Fruit fly (Drosophila melanogaster) whole organism, embryonic: ENCODE results near the gene ebi.

ENCODE experiments used
- ATbp ChIP-seq: fragments of 200-800 bp; sonication (Bioruptor generic); optimal IDR thresholded peaks from 2 replicates; lab custom pipeline; 2017; ENCODE audit warnings: missing biosample characterization, mild to moderate bottlenecking, missing genetic modification characterization, missing genetic modification reagents
- Asciz ChIP-seq: fragments of 200-800 bp; sonication (Bioruptor generic); optimal IDR thresholded peaks from 2 replicates; lab custom pipeline; 2017; ENCODE audit warnings: missing biosample characterization, mild to moderate bottlenecking, missing genetic modification characterization, missing genetic modification reagents
- Atf6 ChIP-seq: fragments of 200-800 bp; sonication (Bioruptor generic); IDR thresholded peaks from 2 replicates; pipeline ENCODE4 v1.3.6; 2022; ENCODE audit warnings: missing biosample characterization, missing genetic modification characterization
- C15 ChIP-seq: fragments of 200-800 bp; sonication (Bioruptor generic); IDR thresholded peaks from 3 replicates; pipeline ENCODE4 v1.3.6; 2022; ENCODE audit warnings: missing biosample characterization, missing genetic modification characterization
- CG10147 ChIP-seq: fragments of 200-800 bp; sonication (Bioruptor generic); optimal IDR thresholded peaks from 2 replicates; lab custom pipeline; 2019; ENCODE audit warnings: missing biosample characterization, mild to moderate bottlenecking, missing genetic modification characterization, moderate library complexity
- CG10209 ChIP-seq: fragments of 200-800 bp; sonication (Bioruptor generic); optimal IDR thresholded peaks from 3 replicates; lab custom pipeline; 2017; ENCODE audit warnings: missing biosample characterization, mild to moderate bottlenecking, missing genetic modification characterization, missing genetic modification reagents
- CG10274 ChIP-seq: fragments of 200-800 bp; sonication (Bioruptor generic); optimal IDR thresholded peaks from 3 replicates; lab custom pipeline; 2017; ENCODE audit warnings: missing biosample characterization, mild to moderate bottlenecking, missing genetic modification characterization
- CG11398 ChIP-seq: fragments of 200-800 bp; sonication (Bioruptor generic); optimal IDR thresholded peaks from 2 replicates; lab custom pipeline; 2016; ENCODE audit warnings: missing biosample characterization, missing genetic modification characterization
- CG11504 ChIP-seq: fragments of 200-800 bp; sonication (Bioruptor generic); optimal IDR thresholded peaks from 3 replicates; lab custom pipeline; 2019; ENCODE audit warnings: missing biosample characterization, mild to moderate bottlenecking, missing genetic modification characterization, moderate library complexity
- CG12104 ChIP-seq: fragments of 200-800 bp; sonication (Bioruptor generic); optimal IDR thresholded peaks from 3 replicates; lab custom pipeline; 2016; ENCODE audit warnings: missing biosample characterization, missing genetic modification characterization
- CG12769 ChIP-seq: fragments of 200-800 bp; sonication (Bioruptor generic); optimal IDR thresholded peaks from 2 replicates; lab custom pipeline; 2019; ENCODE audit warnings: missing biosample characterization, mild to moderate bottlenecking, missing genetic modification characterization, moderate library complexity
- CG14860 ChIP-seq: fragments of 200-800 bp; sonication (Bioruptor generic); IDR thresholded peaks from 3 replicates; pipeline ENCODE4 v1.3.6; 2022; ENCODE audit warnings: missing biosample characterization, missing genetic modification characterization; ENCODE audit not compliant: partially characterized antibody
- CG15479 ChIP-seq: fragments of 200-800 bp; sonication (Bioruptor generic); optimal IDR thresholded peaks from 3 replicates; lab custom pipeline; 2019; ENCODE audit warnings: missing biosample characterization, mild to moderate bottlenecking, missing genetic modification characterization, moderate library complexity
- CG1603 ChIP-seq: fragments of 200-800 bp; sonication (Bioruptor generic); optimal IDR thresholded peaks from 2 replicates; lab custom pipeline; 2019; ENCODE audit warnings: missing biosample characterization, mild to moderate bottlenecking, missing genetic modification characterization, moderate library complexity
- CG18476 ChIP-seq: fragments of 200-800 bp; sonication (Bioruptor generic); optimal IDR thresholded peaks from 2 replicates; lab custom pipeline; 2016; ENCODE audit warnings: missing biosample characterization, mild to moderate bottlenecking, missing genetic modification characterization
- CG2202 ChIP-seq: fragments of 200-800 bp; sonication (Bioruptor generic); optimal IDR thresholded peaks from 2 replicates; lab custom pipeline; 2018; ENCODE audit warnings: missing biosample characterization, mild to moderate bottlenecking, missing genetic modification characterization
- CG2678 ChIP-seq: fragments of 200-800 bp; sonication (Bioruptor generic); optimal IDR thresholded peaks from 3 replicates; lab custom pipeline; 2019; ENCODE audit warnings: missing biosample characterization, mild to moderate bottlenecking, missing genetic modification characterization, moderate library complexity
- CG30431 ChIP-seq: fragments of 200-800 bp; sonication (Bioruptor generic); optimal IDR thresholded peaks from 2 replicates; lab custom pipeline; 2017; ENCODE audit warnings: missing biosample characterization, missing genetic modification characterization
- CG32772 ChIP-seq: fragments of 200-800 bp; sonication (Bioruptor generic); IDR thresholded peaks from 2 replicates; pipeline ENCODE4 v1.3.6; 2022; ENCODE audit warnings: missing biosample characterization, missing genetic modification characterization
- CG34224 ChIP-seq: fragments of 200-800 bp; sonication (Bioruptor generic); IDR thresholded peaks from 3 replicates; pipeline ENCODE4 v1.3.6; 2022; ENCODE audit warnings: missing biosample characterization, missing genetic modification characterization; ENCODE audit not compliant: partially characterized antibody
- CG6765 ChIP-seq: fragments of 200-800 bp; sonication (Bioruptor generic); optimal IDR thresholded peaks from 3 replicates; lab custom pipeline; 2017; ENCODE audit warnings: missing biosample characterization, mild to moderate bottlenecking, missing genetic modification characterization
- CG7745 ChIP-seq: fragments of 200-800 bp; sonication (Bioruptor generic); optimal IDR thresholded peaks from 2 replicates; lab custom pipeline; 2018; ENCODE audit warnings: missing biosample characterization, mild to moderate bottlenecking, missing genetic modification characterization, moderate library complexity
- CHES-1-like ChIP-seq: fragments of 200-800 bp; sonication (Bioruptor generic); optimal IDR thresholded peaks from 2 replicates; lab custom pipeline; 2016; ENCODE audit warnings: missing biosample characterization, missing genetic modification characterization
- D19B ChIP-seq: fragments of 200-800 bp; sonication (Bioruptor generic); optimal IDR thresholded peaks from 2 replicates; lab custom pipeline; 2017; ENCODE audit warnings: missing biosample characterization, mild to moderate bottlenecking, missing genetic modification characterization
- Deaf1 ChIP-seq: fragments of 200-800 bp; optimal IDR thresholded peaks from 3 replicates; lab custom pipeline; 2019; ENCODE audit warnings: missing biosample characterization, mild to moderate bottlenecking, missing genetic modification characterization, moderate library complexity
- Doc2 ChIP-seq: fragments of 200-800 bp; sonication (Bioruptor generic); IDR thresholded peaks from 2 replicates; pipeline ENCODE4 v1.3.6; 2022; ENCODE audit warnings: missing biosample characterization, missing genetic modification characterization
- Fer1 ChIP-seq: fragments of 200-800 bp; sonication (Bioruptor generic); optimal IDR thresholded peaks from 2 replicates; lab custom pipeline; 2017; ENCODE audit warnings: missing biosample characterization, mild to moderate bottlenecking, missing genetic modification characterization
- Hsf ChIP-seq: fragments of 200-800 bp; sonication (Bioruptor generic); optimal IDR thresholded peaks from 3 replicates; lab custom pipeline; 2016; ENCODE audit warnings: missing biosample characterization, missing genetic modification characterization
- MTF-1 ChIP-seq: fragments of 200-800 bp; sonication (Bioruptor generic); optimal IDR thresholded peaks from 2 replicates; lab custom pipeline; 2018; ENCODE audit warnings: missing biosample characterization, mild to moderate bottlenecking, missing genetic modification characterization, borderline replicate concordance
- NK7.1 ChIP-seq: fragments of 200-800 bp; sonication (Bioruptor generic); optimal IDR thresholded peaks from 3 replicates; lab custom pipeline; 2016; ENCODE audit warnings: missing biosample characterization, missing genetic modification characterization
- Sin3A ChIP-seq: fragments of >200 bp; optimal IDR thresholded peaks from 2 replicates; lab custom pipeline; 2018
- Tbp ChIP-seq: fragments of >200 bp; optimal IDR thresholded peaks from 2 replicates; lab custom pipeline; 2018; ENCODE audit warnings: missing biosample characterization, missing genetic modification characterization
- ash1 ChIP-seq: fragments of 200-800 bp; sonication (Bioruptor generic); optimal IDR thresholded peaks from 2 replicates; lab custom pipeline; 2018; ENCODE audit warnings: missing biosample characterization, mild to moderate bottlenecking, missing genetic modification characterization
- bsh ChIP-seq, 2 experiments: fragments of 200-800 bp; sonication (Bioruptor generic); optimal IDR thresholded peaks; 2 replicates each; lab custom pipeline; 2017 to 2018; ENCODE audit warnings: mild to moderate bottlenecking in 2 of 2, missing biosample characterization in 2 of 2, missing genetic modification characterization in 2 of 2, moderate library complexity in 1 of 2
- chif ChIP-seq, 2 experiments: fragments of 200-800 bp; sonication (Bioruptor generic); optimal IDR thresholded peaks; 3 replicates each; lab custom pipeline; 2016; ENCODE audit warnings: missing biosample characterization in 2 of 2, missing genetic modification characterization in 2 of 2
- crol ChIP-seq: fragments of 200-800 bp; sonication (Bioruptor generic); IDR thresholded peaks from 2 replicates; pipeline ENCODE4 v1.3.6; 2022; ENCODE audit warnings: missing biosample characterization, missing genetic modification characterization
- exex ChIP-seq: fragments of 200-800 bp; sonication (Bioruptor generic); optimal IDR thresholded peaks from 4 replicates; lab custom pipeline; 2018; ENCODE audit warnings: missing biosample characterization, mild to moderate bottlenecking, missing genetic modification characterization, moderate library complexity
- gce ChIP-seq: fragments of 200-800 bp; sonication (Bioruptor generic); IDR thresholded peaks from 3 replicates; pipeline ENCODE4 v1.3.6; 2022; ENCODE audit warnings: missing biosample characterization, missing genetic modification characterization
- gcm ChIP-seq: fragments of 200-800 bp; sonication (Bioruptor generic); optimal IDR thresholded peaks from 2 replicates; lab custom pipeline; 2019; ENCODE audit warnings: missing biosample characterization, mild to moderate bottlenecking, missing genetic modification characterization, moderate library complexity
- hkb ChIP-seq, 2 experiments: fragments of 200-800 bp in 1 of 2; fragments of >200 bp in 1 of 2; sonication (Bioruptor generic) in 1 of 2; IDR thresholded peaks in 1 of 2; optimal IDR thresholded peaks in 1 of 2; 2 replicates each; pipeline versions ENCODE4 v1.3.6 to Lab custom; 2017 to 2022; ENCODE audit warnings: missing biosample characterization in 1 of 2, missing genetic modification characterization in 1 of 2
- lab ChIP-seq: fragments of 200-800 bp; sonication (Bioruptor generic); optimal IDR thresholded peaks from 3 replicates; lab custom pipeline; 2017; ENCODE audit warnings: missing biosample characterization, missing genetic modification characterization, mild to moderate bottlenecking, moderate library complexity, missing genetic modification reagents
- mld ChIP-seq: fragments of 200-800 bp; sonication (Bioruptor generic); IDR thresholded peaks from 3 replicates; pipeline ENCODE4 v1.3.6; 2022; ENCODE audit warnings: missing biosample characterization, missing genetic modification characterization; ENCODE audit not compliant: partially characterized antibody
- nau ChIP-seq: fragments of 200-800 bp; sonication (Bioruptor generic); optimal IDR thresholded peaks from 3 replicates; lab custom pipeline; 2017; ENCODE audit warnings: missing biosample characterization, mild to moderate bottlenecking, missing genetic modification characterization, missing genetic modification reagents
- odd ChIP-seq: fragments of 200-800 bp; sonication (Bioruptor generic); optimal IDR thresholded peaks from 2 replicates; lab custom pipeline; 2017; ENCODE audit warnings: missing biosample characterization, mild to moderate bottlenecking, missing genetic modification characterization
- pb ChIP-seq: fragments of 200-800 bp; sonication (Bioruptor generic); optimal IDR thresholded peaks from 3 replicates; lab custom pipeline; 2016; ENCODE audit warnings: missing biosample characterization, missing genetic modification characterization
- ranshi ChIP-seq: fragments of 200-800 bp; sonication (Bioruptor generic); IDR thresholded peaks from 2 replicates; pipeline ENCODE4 v1.3.6; 2022; ENCODE audit warnings: missing biosample characterization, missing genetic modification characterization
- salm ChIP-seq: fragments of 200-800 bp; sonication (Bioruptor generic); optimal IDR thresholded peaks from 2 replicates; lab custom pipeline; 2018; ENCODE audit warnings: missing biosample characterization, mild to moderate bottlenecking, missing genetic modification characterization
- sens ChIP-seq: fragments of 200-800 bp; sonication (Bioruptor generic); peaks from one replicate; lab custom pipeline; 2016; ENCODE audit warnings: missing biosample characterization, missing genetic modification characterization
- tgo ChIP-seq: fragments of 200-800 bp; sonication (Bioruptor generic); IDR thresholded peaks from 3 replicates; pipeline ENCODE4 v1.3.6; 2022; ENCODE audit warnings: missing biosample characterization, missing genetic modification characterization
- tna ChIP-seq: fragments of 200-800 bp; sonication (Bioruptor generic); IDR thresholded peaks from 2 replicates; pipeline ENCODE4 v1.3.6; 2022; ENCODE audit warnings: missing biosample characterization, missing genetic modification characterization; ENCODE audit not compliant: partially characterized antibody

Gene ebi

dm6 chr2L:425491-425890 lies 10.6 kb downstream of the ebi start:
- peak; percentile 44 for TF ChIP-seq Asciz (GFP tag; lab: Kevin White, UChicago)
- no peak for TF ChIP-seq Sin3A (lab: Kevin White, UChicago)
- TF ChIP-seq CG10147 (GFP tag; lab: Kevin White, UChicago), result peak; percentile 5
- no peak for TF ChIP-seq NK7.1 (GFP tag; lab: Kevin White, UChicago)
- TF ChIP-seq gce, result no peak
- TF ChIP-seq tgo (GFP tag; lab: Robert Waterston, UW), result no peak
- peak; percentile 21 for TF ChIP-seq salm (tag; lab: Kevin White, UChicago)
- no peak for TF ChIP-seq C15 (GFP tag; lab: Robert Waterston, UW)
- no peak for TF ChIP-seq CG11398 (GFP tag; lab: Kevin White, UChicago)
- TF ChIP-seq CG2678 (tag; lab: Kevin White, UChicago), result peak; percentile 43
- TF ChIP-seq CG7745 (tag; lab: Kevin White, UChicago), result no peak
- TF ChIP-seq CG12104, result no peak
- no peak for TF ChIP-seq CHES-1-like (GFP tag; lab: Kevin White, UChicago)
- TF ChIP-seq CG10274 (GFP tag; lab: Kevin White, UChicago), result peak; percentile 9
- peak; percentile 3 for TF ChIP-seq CG2202 (tag; lab: Kevin White, UChicago)
- no peak for TF ChIP-seq ash1 (GFP tag; lab: Kevin White, UChicago)
- peak; percentile 21 for TF ChIP-seq Fer1 (GFP tag; lab: Kevin White, UChicago)
- peak; percentile 34 for TF ChIP-seq sens (GFP tag; lab: Kevin White, UChicago)
- TF ChIP-seq CG6765 (GFP tag; lab: Kevin White, UChicago), result peak; percentile 30
- TF ChIP-seq CG10209 (GFP tag; lab: Kevin White, UChicago), result peak; percentile 1
- peak; percentile 12 for TF ChIP-seq CG11504 (tag; lab: Kevin White, UChicago)
- TF ChIP-seq CG12769 (tag; lab: Kevin White, UChicago), result peak; percentile 68
- no peak for TF ChIP-seq ranshi (GFP tag; lab: Robert Waterston, UW)
- no peak for TF ChIP-seq Tbp (GFP tag; lab: Kevin White, UChicago)
- no peak for TF ChIP-seq CG32772 (GFP tag; lab: Robert Waterston, UW)
- no peak for TF ChIP-seq gcm
- no peak for TF ChIP-seq hkb (optimal IDR thresholded peaks at IDR 0.05; lab: Kevin White, UChicago)
- TF ChIP-seq hkb (GFP tag; IDR thresholded peaks at IDR 0.05; lab: Robert Waterston, UW), result no peak
- TF ChIP-seq Hsf (GFP tag; lab: Kevin White, UChicago), result no peak
- TF ChIP-seq CG30431 (GFP tag; lab: Kevin White, UChicago), result no peak
- TF ChIP-seq MTF-1 (GFP tag; lab: Kevin White, UChicago), result peak; percentile 19
- TF ChIP-seq chif (GFP tag; optimal IDR thresholded peaks at IDR 0.05; lab: Kevin White, UChicago), result no peak
- no peak for TF ChIP-seq CG14860 (GFP tag; lab: Robert Waterston, UW)
- peak; percentile 43 for TF ChIP-seq CG1603
- peak; percentile 60 for TF ChIP-seq ATbp (GFP tag; lab: Kevin White, UChicago)
- no peak for TF ChIP-seq CG34224
- no peak for TF ChIP-seq mld (GFP tag; lab: Robert Waterston, UW)
- TF ChIP-seq crol (GFP tag; lab: Robert Waterston, UW), result no peak
- TF ChIP-seq pb (GFP tag; lab: Kevin White, UChicago), result no peak
- no peak for TF ChIP-seq CG18476 (GFP tag; lab: Kevin White, UChicago)
- no peak for TF ChIP-seq Doc2 (GFP tag; lab: Robert Waterston, UW)
- TF ChIP-seq CG15479, result no peak
- no peak for TF ChIP-seq tna
- TF ChIP-seq bsh (GFP tag; optimal IDR thresholded peaks at IDR 0.05; lab: Kevin White, UChicago), result peak in 1 of 2 experiments; percentile 29
- no peak for TF ChIP-seq Deaf1 (tag; lab: Kevin White, UChicago)
- peak; percentile 8 for TF ChIP-seq odd (GFP tag; lab: Kevin White, UChicago)
- peak; percentile 1 for TF ChIP-seq exex
- peak; percentile 31 for TF ChIP-seq lab (GFP tag; lab: Kevin White, UChicago)
- TF ChIP-seq D19B, result no peak
- TF ChIP-seq Atf6 (GFP tag; lab: Robert Waterston, UW), result 0 out of 2 replicates have a peak, but pooled peaks have one; percentile 18
- TF ChIP-seq nau, result peak; percentile 19
